Fruit fly (Drosophila melanogaster): ENCODE measurements around the gene Gos28.

dm6 chr3R:18669152-18669551, 5.6 kb downstream of the Gos28 start, which contains the start of gene CG7702:
- TF ChIP-seq CG7368 (GFP tag; optimal IDR thresholded peaks at IDR 0.05) (no peak), CG6854 (GFP tag; optimal IDR thresholded peaks at IDR 0.05) (peak; percentile 3), net (GFP tag; optimal IDR thresholded peaks at IDR 0.05) (no peak), CG16779 (tag; optimal IDR thresholded peaks at IDR 0.05) (no peak), Gug (GFP tag; IDR thresholded peaks at IDR 0.05) (no peak), CG6276 (GFP tag; optimal IDR thresholded peaks at IDR 0.05) (no peak), CG32006 (GFP tag; optimal IDR thresholded peaks at IDR 0.05) (no peak), vri (GFP tag; optimal IDR thresholded peaks at IDR 0.05) (peak; percentile 17), CG8319 (GFP tag; optimal IDR thresholded peaks at IDR 0.05) (no peak), CG8632 (GFP tag; optimal IDR thresholded peaks at IDR 0.05) (no peak), Eip93F (GFP tag; optimal IDR thresholded peaks at IDR 0.05) (peak; percentile 29)

Measured in whole organism, prepupa.